Fruit fly (Drosophila melanogaster): Measurements from ENCODE around the gene CG7730.

The CG7730 gene

DNA sequence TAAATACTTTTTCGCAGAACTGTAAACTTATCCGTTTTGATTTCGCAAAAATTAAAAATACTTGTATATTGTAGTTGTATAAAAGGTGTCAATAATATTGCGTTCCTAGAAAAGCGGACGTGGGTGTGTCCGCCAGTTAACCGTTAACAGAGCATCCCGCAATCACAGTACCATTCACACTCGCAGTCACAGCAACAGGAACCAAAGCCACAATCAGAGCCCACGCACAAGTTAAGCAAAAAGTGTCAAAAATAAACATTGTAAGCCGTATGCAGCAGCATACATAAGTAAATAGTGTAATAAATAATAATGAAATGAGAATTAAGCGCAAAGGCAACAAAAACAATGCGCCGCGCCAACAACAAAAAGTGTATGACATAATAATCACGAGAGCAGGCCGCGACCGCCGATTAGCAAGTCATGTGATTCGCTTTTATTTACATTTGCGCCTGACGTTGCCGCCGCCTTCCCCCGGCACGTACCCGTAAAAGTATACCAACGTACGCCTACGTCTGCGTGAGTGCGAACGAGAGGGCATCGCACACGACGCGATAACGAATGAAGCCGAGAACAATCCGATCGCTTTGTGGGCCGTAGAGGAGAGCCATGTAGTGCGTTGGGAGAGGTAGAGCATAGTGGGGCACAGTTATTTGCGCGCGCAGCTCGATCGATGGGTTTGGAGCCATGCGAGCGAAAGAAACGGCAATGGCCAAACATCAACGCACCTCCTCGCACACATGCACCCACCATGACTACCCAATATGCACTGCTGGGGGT is 17.4 kb upstream of the CG7730 start (continued):
- peak; percentile 22 for TF ChIP-seq CG9817 (tag; optimal IDR thresholded peaks at IDR 0.05)
- TF ChIP-seq Xrp1 (GFP tag; IDR thresholded peaks at IDR 0.05) = peak; percentile 13; the same call in 1 of the 2 replicates
- no peak for TF ChIP-seq NC2β (GFP tag; optimal IDR thresholded peaks at IDR 0.05)
- no peak for TF ChIP-seq lov (optimal IDR thresholded peaks at IDR 0.05)
- TF ChIP-seq lov (GFP tag; IDR thresholded peaks at IDR 0.05) = no peak
- no peak for TF ChIP-seq CHES-1-like (GFP tag; optimal IDR thresholded peaks at IDR 0.05)
- peak in 1 of 2 experiments; percentile 48 for TF ChIP-seq Eip74EF (GFP tag; optimal IDR thresholded peaks at IDR 0.05)
- no peak for TF ChIP-seq zen (tag; optimal IDR thresholded peaks at IDR 0.05)
- TF ChIP-seq CG1792 (GFP tag; optimal IDR thresholded peaks at IDR 0.05) = peak; percentile 14
- no peak for TF ChIP-seq CG4707 (GFP tag; optimal IDR thresholded peaks at IDR 0.05)
- peak; percentile 25 for TF ChIP-seq bcd (GFP tag; optimal IDR thresholded peaks at IDR 0.05)
- peak; percentile 60 for TF ChIP-seq CG7839 (tag; optimal IDR thresholded peaks at IDR 0.05)
- peak; percentile 32 for TF ChIP-seq Asciz (GFP tag; optimal IDR thresholded peaks at IDR 0.05)
- TF ChIP-seq lmd (GFP tag; IDR thresholded peaks at IDR 0.05) = peak; percentile 36; the same call in 1 of the 2 replicates
- TF ChIP-seq Hr3 (GFP tag; optimal IDR thresholded peaks at IDR 0.05) = no peak
- TF ChIP-seq Rfx (GFP tag; IDR thresholded peaks at IDR 0.05) = peak; percentile 48
- peak; percentile 25 for TF ChIP-seq ab (GFP tag; optimal IDR thresholded peaks at IDR 0.05)
- TF ChIP-seq dmrt11E (tag; optimal IDR thresholded peaks at IDR 0.05) = no peak
- 0 out of 2 replicates have a peak, but pooled peaks have one; percentile 3 for TF ChIP-seq CG17328 (GFP tag; IDR thresholded peaks at IDR 0.05)
- TF ChIP-seq bab2 (GFP tag; optimal IDR thresholded peaks at IDR 0.05) = peak; percentile 23
- peak; percentile 43 for TF ChIP-seq fd64A (GFP tag; optimal IDR thresholded peaks at IDR 0.05)
- peak; percentile 51 for TF ChIP-seq chn (GFP tag; optimal IDR thresholded peaks at IDR 0.05)
- TF ChIP-seq CG13123 (GFP tag; optimal IDR thresholded peaks at IDR 0.05) = no peak
- no peak for TF ChIP-seq TFAM (GFP tag; optimal IDR thresholded peaks at IDR 0.05)
- TF ChIP-seq twi (tag; optimal IDR thresholded peaks at IDR 0.05) = peak; percentile 27
- TF ChIP-seq Usf (GFP tag; optimal IDR thresholded peaks at IDR 0.05) = no peak
- TF ChIP-seq toy (GFP tag; IDR thresholded peaks at IDR 0.05) = no peak
- no peak for TF ChIP-seq eyg (GFP tag; optimal IDR thresholded peaks at IDR 0.05)
- TF ChIP-seq CG8765 (GFP tag; IDR thresholded peaks at IDR 0.05) = no peak
- TF ChIP-seq Dad (GFP tag; optimal IDR thresholded peaks at IDR 0.05) = no peak
- TF ChIP-seq peb (GFP tag; IDR thresholded peaks at IDR 0.05) = no peak
- peak; percentile 31 for TF ChIP-seq repo (GFP tag; optimal IDR thresholded peaks at IDR 0.05)
- no peak for TF ChIP-seq cad (GFP tag; optimal IDR thresholded peaks at IDR 0.05)
- no peak for TF ChIP-seq Doc2 (GFP tag; IDR thresholded peaks at IDR 0.05)
- peak; percentile 41 for TF ChIP-seq Oli (tag; optimal IDR thresholded peaks at IDR 0.05)
- peak; percentile 54 for TF ChIP-seq CG10209 (GFP tag; optimal IDR thresholded peaks at IDR 0.05)
- peak; percentile 69 for TF ChIP-seq E2f1 (GFP tag; IDR thresholded peaks at IDR 0.05)
- TF ChIP-seq CG15601 (tag; optimal IDR thresholded peaks at IDR 0.05) = no peak
- TF ChIP-seq crc (GFP tag; optimal IDR thresholded peaks at IDR 0.05) = no peak
- no peak for TF ChIP-seq Lpt (GFP tag; optimal IDR thresholded peaks at IDR 0.05)
- peak; percentile 59 for TF ChIP-seq CG32532 (GFP tag; IDR thresholded peaks at IDR 0.05)
- peak; percentile 42 for TF ChIP-seq dmrt99B (tag; optimal IDR thresholded peaks at IDR 0.05)
- TF ChIP-seq CG2116 (GFP tag; optimal IDR thresholded peaks at IDR 0.05) = no peak
- TF ChIP-seq CG18011 (GFP tag; optimal IDR thresholded peaks at IDR 0.05) = no peak
- TF ChIP-seq CG30020 (tag; optimal IDR thresholded peaks at IDR 0.05) = no peak
- TF ChIP-seq CG11560 (tag; IDR thresholded peaks at IDR 0.05) = no peak
- 0 out of 2 replicates have a peak, but pooled peaks have one; percentile 10 for TF ChIP-seq CG5953 (GFP tag; IDR thresholded peaks at IDR 0.05)
- peak; percentile 14 for TF ChIP-seq CG9797 (GFP tag; optimal IDR thresholded peaks at IDR 0.05)
- no peak for TF ChIP-seq CG17829 (tag; optimal IDR thresholded peaks at IDR 0.05)
- no peak for TF ChIP-seq CG8944 (GFP tag; optimal IDR thresholded peaks at IDR 0.05)
